Worm (Caenorhabditis elegans): Measurements from ENCODE around the gene hpo-30.

hpo-30 gene

ce11 chrV:12294091-12294490 lies 16.1 kb downstream of the hpo-30 start:
- no peak for TF ChIP-seq F39B2.1 (GFP tag; IDR thresholded peaks at IDR 0.05)
- no peak for TF ChIP-seq nhr-80 (tag; optimal IDR thresholded peaks at IDR 0.05)
- no peak for TF ChIP-seq let-607 (tag; optimal IDR thresholded peaks at IDR 0.05)
- TF ChIP-seq athp-1 (tag; optimal IDR thresholded peaks at IDR 0.05) = no peak

- TF ChIP-seq ekl-4 (GFP tag; IDR thresholded peaks at IDR 0.05) = peak; percentile 84
- TF ChIP-seq gei-17 (GFP tag; optimal IDR thresholded peaks at IDR 0.05) = peak; percentile 35
- no peak for TF ChIP-seq ztf-22 (GFP tag; optimal IDR thresholded peaks at IDR 0.05)
- no peak for TF ChIP-seq F57C9.4 (tag; optimal IDR thresholded peaks at IDR 0.05)
- no peak for TF ChIP-seq unc-62 (GFP tag; optimal IDR thresholded peaks at IDR 0.05)
- TF ChIP-seq snpc-3.4 (tag; optimal IDR thresholded peaks at IDR 0.05) = peak; percentile 70
- no peak for TF ChIP-seq Y79H2A.3 (GFP tag; conservative IDR thresholded peaks at IDR 0.05)
- TF ChIP-seq F33H1.4 (GFP tag; IDR thresholded peaks at IDR 0.05) = peak; percentile 70
- no peak for TF ChIP-seq ceh-40 (GFP tag; IDR thresholded peaks at IDR 0.05)
- peak; percentile 65 for TF ChIP-seq hmg-1.2 (GFP tag; IDR thresholded peaks at IDR 0.05)
- no peak for TF ChIP-seq ccch-3 (GFP tag; optimal IDR thresholded peaks at IDR 0.05)
- TF ChIP-seq him-1 (tag; optimal IDR thresholded peaks at IDR 0.05) = peak; percentile 73
- no peak for TF ChIP-seq ceh-79 (tag; optimal IDR thresholded peaks at IDR 0.05)
- peak; percentile 59 for TF ChIP-seq xnd-1 (tag; optimal IDR thresholded peaks at IDR 0.05)
- TF ChIP-seq ceh-100 (GFP tag; IDR thresholded peaks at IDR 0.05) = peak; percentile 66
- TF ChIP-seq F52B5.7 (tag; optimal IDR thresholded peaks at IDR 0.05) = no peak
- TF ChIP-seq sptf-2 (GFP tag; optimal IDR thresholded peaks at IDR 0.05) = no peak
- peak; percentile 20 for TF ChIP-seq F49E8.2 (tag; optimal IDR thresholded peaks at IDR 0.05; ENCODE audit: insufficient read depth)
- TF ChIP-seq mel-28 (tag; optimal IDR thresholded peaks at IDR 0.05; ENCODE audit: borderline replicate concordance) = no peak
- TF ChIP-seq Y95B8A.8 (GFP tag; IDR thresholded peaks at IDR 0.05) = no peak
- no peak for TF ChIP-seq lin-26 (GFP tag; IDR thresholded peaks at IDR 0.05)
- peak in 1 of 2 experiments; percentile 30 for TF ChIP-seq rec-8 (tag; optimal IDR thresholded peaks at IDR 0.05)
- TF ChIP-seq snpc-1.1 (tag; optimal IDR thresholded peaks at IDR 0.05; ENCODE audit: insufficient read depth) = peak; percentile 52
- peak; percentile 11 for TF ChIP-seq B0261.1 (tag; optimal IDR thresholded peaks at IDR 0.05)
- TF ChIP-seq cebp-2 (GFP tag; IDR thresholded peaks at IDR 0.05) = no peak
- peak; percentile 23 for TF ChIP-seq die-1 (tag; optimal IDR thresholded peaks at IDR 0.05)
- peak; percentile 65 for TF ChIP-seq snpc-1.3 (tag; optimal IDR thresholded peaks at IDR 0.05; ENCODE audit: insufficient read depth)
- peak; percentile 71 for TF ChIP-seq madf-3 (GFP tag; IDR thresholded peaks at IDR 0.05)
- TF ChIP-seq lin-40 (tag; optimal IDR thresholded peaks at IDR 0.05) = peak; percentile 88
- TF ChIP-seq madf-6 (GFP tag; IDR thresholded peaks at IDR 0.05) = peak; percentile 77
- peak; percentile 82 to 94 for TF ChIP-seq let-607 (tag; optimal IDR thresholded peaks at IDR 0.05)
- no peak for TF ChIP-seq nhr-179 (tag; optimal IDR thresholded peaks at IDR 0.05)
- TF ChIP-seq ceh-58 (GFP tag; IDR thresholded peaks at IDR 0.05) = no peak
- TF ChIP-seq mcd-1 (GFP tag; IDR thresholded peaks at IDR 0.05) = peak; percentile 91
- TF ChIP-seq sdz-38 (tag; optimal IDR thresholded peaks at IDR 0.05) = no peak
- TF ChIP-seq C06A6.2 (GFP tag; conservative IDR thresholded peaks at IDR 0.05) = peak; percentile 72
- peak; percentile 59 for TF ChIP-seq ztf-26 (tag; optimal IDR thresholded peaks at IDR 0.05)
- peak; percentile 78 for TF ChIP-seq B0336.3 (GFP tag; IDR thresholded peaks at IDR 0.05)
- TF ChIP-seq snpc-4 (GFP tag; optimal IDR thresholded peaks at IDR 0.05) = peak; percentile 60
- TF ChIP-seq snpc-4 (tag; optimal IDR thresholded peaks at IDR 0.05) = peak; percentile 48 to 75 (median 64)
- TF ChIP-seq nhr-120 (GFP tag; IDR thresholded peaks at IDR 0.05) = no peak
- no peak for TF ChIP-seq ama-1 (optimal IDR thresholded peaks at IDR 0.05)
- TF ChIP-seq ama-1 (GFP tag; optimal IDR thresholded peaks at IDR 0.05) = no peak
- no peak for TF ChIP-seq B0035.1 (tag; optimal IDR thresholded peaks at IDR 0.05)
Measured at ce11 chrV:12291587-12291986, 18.6 kb downstream of the hpo-30 start, which contains the start of the genes srpa-68 and srh-16. srpa-68 (minus strand) TSS chrV:12291658. srh-16 (plus strand) TSS chrV:12291861.
